Worm (Caenorhabditis elegans) whole organism, midembryonic: Measurements from ENCODE around the gene T13C5.9.

ENCODE experiments used
- cog-1 ChIP-seq: sonication (generic microtip); optimal IDR thresholded peaks from 2 replicates; lab custom pipeline; 2016; ENCODE audit warnings: missing genetic modification characterization, missing compliant biosample characterization
- ref-1 ChIP-seq: fragments of 200-800 bp; sonication (Bioruptor generic); conservative IDR thresholded peaks from 2 replicates; pipeline ENCODE4 v1.3.6; 2022; ENCODE audit warnings: missing genetic modification reagents, missing genetic modification characterization, missing compliant biosample characterization

DNA sequence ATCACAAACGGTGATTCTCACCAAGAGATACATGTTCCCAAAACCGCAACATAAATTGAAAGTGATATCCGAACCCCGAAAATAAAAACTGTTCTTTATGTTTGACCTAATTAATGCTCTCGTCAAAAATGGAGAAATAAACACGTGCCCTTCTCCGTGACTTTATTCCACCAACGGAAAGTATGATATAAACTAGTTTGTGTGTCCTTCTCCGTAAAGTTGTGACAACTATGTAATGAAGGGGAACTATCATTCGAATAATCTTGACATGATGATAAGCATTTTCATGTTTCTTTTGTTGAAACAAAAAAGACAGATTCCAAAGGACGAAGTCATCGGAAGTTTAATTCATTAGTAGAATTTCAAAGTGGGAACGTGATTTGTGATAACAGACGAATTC lies 11.5 kb downstream of the T13C5.9 start:
- TF ChIP-seq ref-1 (GFP tag; lab: Robert Waterston, UW) (no peak), cog-1 (tag; lab: Kevin White, UChicago) (no peak)
